Worm (Caenorhabditis elegans): ENCODE data around the gene C01G5.9.

The C01G5.9 gene

ce11 chrIV:6529832-6530231 is 10.1 kb downstream of the C01G5.9 start:
- TF ChIP-seq unc-62 (GFP tag; optimal IDR thresholded peaks at IDR 0.05) (no peak), unc-120 (tag; optimal IDR thresholded peaks at IDR 0.05; ENCODE audit: poor library complexity, severe bottlenecking) (no peak), nhr-28 (tag; optimal IDR thresholded peaks at IDR 0.05) (no peak), sem-2 (GFP tag; optimal IDR thresholded peaks at IDR 0.05) (no peak), lin-13 (tag; optimal IDR thresholded peaks at IDR 0.05) (no peak), pha-4 (tag; optimal IDR thresholded peaks at IDR 0.05) (no peak), ceh-83 (GFP tag; optimal IDR thresholded peaks at IDR 0.05) (no peak), ceh-39 (tag; optimal IDR thresholded peaks at IDR 0.05) (no peak), nhr-12 (tag; optimal IDR thresholded peaks at IDR 0.05) (no peak), ces-1 (GFP tag; optimal IDR thresholded peaks at IDR 0.05) (no peak), blmp-1 (tag; optimal IDR thresholded peaks at IDR 0.05) (no peak), sptf-1 (tag; optimal IDR thresholded peaks at IDR 0.05) (no peak), bed-3 (GFP tag; optimal IDR thresholded peaks at IDR 0.05) (no peak), unc-39 (tag; optimal IDR thresholded peaks at IDR 0.05) (no peak), flh-1 (GFP tag; optimal IDR thresholded peaks at IDR 0.05) (no peak)

- no peak for TF ChIP-seq ces-1 (GFP tag; optimal IDR thresholded peaks at IDR 0.05)
- TF ChIP-seq snpc-4 (tag; optimal IDR thresholded peaks at IDR 0.05) = no peak
- no peak for TF ChIP-seq blmp-1 (tag; optimal IDR thresholded peaks at IDR 0.05)
- no peak for TF ChIP-seq nhr-76 (tag; optimal IDR thresholded peaks at IDR 0.05)
- TF ChIP-seq ham-2 (GFP tag; optimal IDR thresholded peaks at IDR 0.05) = no peak
- no peak for TF ChIP-seq hlh-1 (tag; optimal IDR thresholded peaks at IDR 0.05)
- TF ChIP-seq elt-3 (tag; optimal IDR thresholded peaks at IDR 0.05) = no peak
- TF ChIP-seq cnd-1 (tag; optimal IDR thresholded peaks at IDR 0.05) = no peak
- TF ChIP-seq flh-1 (GFP tag; optimal IDR thresholded peaks at IDR 0.05) = no peak
- no peak for TF ChIP-seq ztf-11 (tag; optimal IDR thresholded peaks at IDR 0.05)
- no peak for TF ChIP-seq zip-8 (tag; optimal IDR thresholded peaks at IDR 0.05)
- TF ChIP-seq ceh-43 (GFP tag; optimal IDR thresholded peaks at IDR 0.05) = no peak
- TF ChIP-seq sem-2 (GFP tag; optimal IDR thresholded peaks at IDR 0.05) = no peak
- TF ChIP-seq elt-1 (tag; optimal IDR thresholded peaks at IDR 0.05; ENCODE audit: borderline replicate concordance, insufficient read depth) = no peak
- no peak for TF ChIP-seq ceh-83 (GFP tag; optimal IDR thresholded peaks at IDR 0.05)
These were observed 11.8 kb downstream of the C01G5.9 start, which contains the start of gene C01G5.4 for ce11 chrIV:6531450-6531849. TSS of gene C01G5.4 (plus strand) at chrIV:6531750.

DNA sequence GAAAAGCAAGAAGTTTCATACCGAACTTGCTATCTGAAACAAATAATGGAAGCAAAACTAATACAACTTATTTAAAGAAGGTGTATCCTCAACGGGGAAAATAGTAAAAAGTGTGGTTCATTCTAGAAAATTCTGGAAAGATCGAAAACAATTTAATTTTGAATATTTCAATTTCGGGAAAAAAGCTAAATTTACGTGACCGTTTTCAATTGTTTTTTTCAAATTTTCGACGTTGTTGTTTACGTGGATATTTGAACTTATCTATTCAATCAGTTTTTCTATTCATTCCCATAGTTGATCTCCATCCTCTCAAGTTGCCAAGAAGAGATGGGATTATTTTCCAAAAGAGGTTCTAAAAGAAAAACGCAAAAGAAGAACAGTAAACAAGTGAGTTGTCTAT is 16.2 kb downstream of the C01G5.9 start, which contains the start of gene C01G5.3:
TSS of gene C01G5.3 (plus strand) at position 301 of the 400 bp plus-strand sequence.
- no peak for TF ChIP-seq ceh-83 (GFP tag; optimal IDR thresholded peaks at IDR 0.05)
- no peak for TF ChIP-seq lin-32 (GFP tag; optimal IDR thresholded peaks at IDR 0.05)
- no peak for TF ChIP-seq zip-8 (tag; optimal IDR thresholded peaks at IDR 0.05)
- no peak for TF ChIP-seq bed-3 (GFP tag; optimal IDR thresholded peaks at IDR 0.05)
- TF ChIP-seq M03D4.4 (tag; optimal IDR thresholded peaks at IDR 0.05) = no peak
- TF ChIP-seq flh-1 (GFP tag; optimal IDR thresholded peaks at IDR 0.05) = no peak
- no peak for TF ChIP-seq pha-4 (tag; optimal IDR thresholded peaks at IDR 0.05)
- TF ChIP-seq unc-62 (GFP tag; optimal IDR thresholded peaks at IDR 0.05) = no peak
- no peak for TF ChIP-seq hlh-1 (tag; optimal IDR thresholded peaks at IDR 0.05)
- no peak for TF ChIP-seq blmp-1 (tag; optimal IDR thresholded peaks at IDR 0.05)
- no peak for TF ChIP-seq tbx-8 (GFP tag; optimal IDR thresholded peaks at IDR 0.05)
- TF ChIP-seq ces-1 (GFP tag; optimal IDR thresholded peaks at IDR 0.05) = no peak
- no peak for TF ChIP-seq snpc-4 (tag; optimal IDR thresholded peaks at IDR 0.05)
- no peak for TF ChIP-seq nhr-76 (tag; optimal IDR thresholded peaks at IDR 0.05)

ce11 chrIV:6541435-6541834 is 21.7 kb downstream of the C01G5.9 start, which contains the start of gene C01G5.25:
TSS of gene C01G5.25 (plus strand) at chrIV:6541684.
- TF ChIP-seq ceh-43 (GFP tag; optimal IDR thresholded peaks at IDR 0.05) = no peak

ce11 chrIV:6542962-6543361 is 23.3 kb downstream of the C01G5.9 start:
- TF ChIP-seq snpc-4 (tag; optimal IDR thresholded peaks at IDR 0.05) (no peak), flh-1 (GFP tag; optimal IDR thresholded peaks at IDR 0.05) (no peak), M03D4.4 (tag; optimal IDR thresholded peaks at IDR 0.05) (no peak), unc-120 (tag; optimal IDR thresholded peaks at IDR 0.05; ENCODE audit: poor library complexity, severe bottlenecking) (no peak), ces-1 (GFP tag; optimal IDR thresholded peaks at IDR 0.05) (peak; percentile 92), nhr-237 (tag; optimal IDR thresholded peaks at IDR 0.05) (no peak)

DNA sequence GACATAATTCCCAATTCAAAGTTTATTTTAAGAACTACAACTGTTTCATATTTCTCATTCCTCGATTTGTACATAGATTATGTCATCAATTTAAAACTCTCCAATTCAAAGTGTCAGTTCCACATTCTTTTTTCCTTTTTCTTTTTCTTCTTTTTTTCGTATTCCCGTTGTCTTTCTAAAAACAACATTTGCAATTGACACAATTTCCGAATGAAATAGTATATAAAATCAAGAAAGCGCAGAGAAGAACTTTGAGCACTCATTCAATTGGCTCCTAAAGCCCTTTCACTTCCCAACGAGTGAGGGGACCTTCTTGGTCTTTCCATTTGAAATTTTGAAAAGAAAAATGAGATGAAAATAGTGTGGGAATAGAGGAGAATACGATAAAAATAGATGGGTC is 27.7 kb downstream of the C01G5.9 start:
- peak; percentile 74 for TF ChIP-seq ces-1 (GFP tag; optimal IDR thresholded peaks at IDR 0.05)
- TF ChIP-seq elt-3 (tag; optimal IDR thresholded peaks at IDR 0.05) = no peak
